Fruit fly (Drosophila melanogaster): ENCODE measurements around the gene dj.

- TF ChIP-seq D1 (tag; optimal IDR thresholded peaks at IDR 0.05) (no peak), CG17806 (tag; optimal IDR thresholded peaks at IDR 0.05) (no peak), CG12605 (GFP tag; IDR thresholded peaks at IDR 0.05) (no peak), Pif1A (GFP tag; optimal IDR thresholded peaks at IDR 0.05) (no peak), CG14655 (GFP tag; optimal IDR thresholded peaks at IDR 0.05) (no peak), CG8301 (tag; optimal IDR thresholded peaks at IDR 0.05) (no peak), CG4496 (GFP tag; IDR thresholded peaks at IDR 0.05) (no peak)
These were observed 15.4 kb downstream of the dj start, which contains the start of the genes Ufl1 and CG1943 for dm6 chr3R:7074297-7075114.

All from whole organism, pupa.